Worm (Caenorhabditis elegans): Measurements from ENCODE around the gene T12D8.5.

Gene T12D8.5

DNA sequence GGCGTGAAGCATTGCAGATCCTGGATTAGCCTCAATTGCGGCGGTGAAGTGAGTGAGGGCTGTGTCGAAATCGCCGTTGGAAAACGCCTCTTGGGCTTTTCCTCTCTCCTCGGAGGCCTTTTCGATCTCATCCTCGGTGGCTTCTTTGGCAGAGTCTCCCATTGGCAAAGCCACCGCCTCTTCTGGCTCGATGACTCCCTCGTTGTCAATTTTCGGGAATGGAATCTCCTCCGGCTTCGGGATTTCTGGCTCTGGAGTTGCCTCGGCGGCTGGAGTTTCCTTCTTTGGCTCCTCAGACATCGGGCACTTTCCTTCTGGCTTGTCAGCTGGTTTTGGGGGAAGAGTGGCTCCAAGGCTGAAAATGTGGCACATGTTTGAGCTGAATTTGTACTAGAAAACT, 4.9 kb downstream of the T12D8.5 start (continued):
- TF ChIP-seq atf-7 (tag; optimal IDR thresholded peaks at IDR 0.05) (no peak), sea-2 (GFP tag; IDR thresholded peaks at IDR 0.05) (no peak), T07F8.4 (tag; optimal IDR thresholded peaks at IDR 0.05) (no peak), chd-7 (tag; optimal IDR thresholded peaks at IDR 0.05) (no peak), akir-1 (GFP tag; optimal IDR thresholded peaks at IDR 0.05) (no peak)

DNA sequence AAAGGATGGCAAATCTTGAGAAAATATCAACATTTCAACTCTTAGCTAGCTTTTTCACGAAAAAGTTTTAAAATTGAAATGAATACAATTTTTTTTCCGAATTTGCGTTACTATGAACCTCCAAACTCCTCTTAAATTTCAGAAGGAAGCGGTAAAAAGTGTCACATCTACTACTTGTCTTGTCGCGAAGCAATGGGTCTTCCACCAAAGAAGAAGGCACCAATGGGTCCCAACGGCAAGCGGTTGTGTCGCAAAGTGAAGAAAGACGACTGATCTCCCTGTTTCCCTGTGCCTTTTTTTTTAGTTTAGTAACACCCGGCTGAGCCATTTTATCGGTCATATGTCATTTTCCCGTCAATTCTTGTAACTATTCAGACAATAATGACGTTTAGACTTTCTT, 5.6 kb downstream of the T12D8.5 start:
- TF ChIP-seq madf-3 (GFP tag; IDR thresholded peaks at IDR 0.05) = no peak
- no peak for TF ChIP-seq dox-1 (GFP tag; IDR thresholded peaks at IDR 0.05)
- TF ChIP-seq ceh-58 (GFP tag; IDR thresholded peaks at IDR 0.05) = no peak
- TF ChIP-seq K12H6.12 (tag; optimal IDR thresholded peaks at IDR 0.05) = no peak
- TF ChIP-seq unc-130 (GFP tag; optimal IDR thresholded peaks at IDR 0.05) = no peak
- TF ChIP-seq nfya-1 (tag; optimal IDR thresholded peaks at IDR 0.05; ENCODE audit: borderline replicate concordance, insufficient read depth) = no peak
- TF ChIP-seq lin-40 (tag; optimal IDR thresholded peaks at IDR 0.05) = no peak
- no peak for TF ChIP-seq lir-1 (GFP tag; conservative IDR thresholded peaks at IDR 0.05)
- TF ChIP-seq ztf-25 (GFP tag; IDR thresholded peaks at IDR 0.05) = no peak
- TF ChIP-seq ekl-4 (GFP tag; IDR thresholded peaks at IDR 0.05) = no peak
- TF ChIP-seq unc-62 (GFP tag; optimal IDR thresholded peaks at IDR 0.05) = no peak
- no peak for TF ChIP-seq F22D6.2 (tag; optimal IDR thresholded peaks at IDR 0.05)
- TF ChIP-seq athp-1 (tag; optimal IDR thresholded peaks at IDR 0.05) = no peak
- TF ChIP-seq mxl-1 (tag; optimal IDR thresholded peaks at IDR 0.05) = no peak
- no peak for TF ChIP-seq snpc-1.3 (tag; optimal IDR thresholded peaks at IDR 0.05; ENCODE audit: insufficient read depth)
- peak in 1 of 3 experiments; percentile 4 for TF ChIP-seq lin-35 (GFP tag; optimal IDR thresholded peaks at IDR 0.05)
- 0 out of 2 replicates have a peak, but pooled peaks have one; percentile 23 for TF ChIP-seq nfyb-1 (GFP tag; IDR thresholded peaks at IDR 0.05)

DNA sequence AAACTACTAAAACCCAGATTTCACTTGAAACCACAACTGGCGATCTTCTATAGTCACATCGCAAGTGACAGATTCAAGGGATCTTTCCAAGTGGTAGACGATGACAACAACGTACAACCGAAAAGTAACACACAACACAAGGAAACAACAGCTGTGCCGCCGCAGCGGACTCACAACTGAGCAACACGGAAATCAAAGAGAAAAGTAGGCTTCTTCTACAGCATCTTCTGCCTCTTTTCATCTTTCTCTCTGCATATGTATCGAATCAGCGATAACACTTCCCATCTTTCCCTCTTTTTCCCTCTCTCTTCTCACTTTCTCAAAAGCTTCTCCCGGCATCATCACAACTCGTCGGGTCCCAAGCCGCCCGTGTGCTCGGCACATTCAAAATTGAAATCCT, 9.8 kb downstream of the T12D8.5 start, which contains the start of gene T12D8.9:
Gene T12D8.9 (plus strand): TSS at position 312 of the 400 bp plus-strand sequence.
- TF ChIP-seq F23B12.7 (tag; optimal IDR thresholded peaks at IDR 0.05; ENCODE audit: insufficient read depth) = no peak

DNA sequence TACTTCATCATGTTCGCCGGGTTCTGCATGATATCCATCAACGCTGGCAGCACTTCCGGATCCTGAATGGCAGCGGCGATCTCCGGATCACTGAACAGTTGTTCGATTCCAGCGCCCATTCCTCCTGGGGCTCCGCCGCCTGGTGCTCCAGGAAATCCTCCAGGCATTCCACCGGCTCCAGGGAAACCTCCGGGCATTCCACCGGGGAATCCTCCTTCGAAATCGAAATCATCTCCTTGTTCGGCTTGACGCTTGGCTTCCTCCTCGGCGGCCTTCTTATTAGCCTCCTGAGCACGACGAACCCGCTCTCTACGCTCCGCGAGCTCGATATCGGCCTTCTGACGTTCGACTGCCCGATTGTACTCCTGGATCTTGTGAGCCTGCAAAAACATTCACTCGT, 11.1 kb downstream of the T12D8.5 start:
- TF ChIP-seq egl-18 (GFP tag; IDR thresholded peaks at IDR 0.05) = no peak
- TF ChIP-seq dox-1 (GFP tag; IDR thresholded peaks at IDR 0.05) = peak; percentile 36; the same call in 1 of the 2 replicates
- TF ChIP-seq mcd-1 (GFP tag; IDR thresholded peaks at IDR 0.05) = 0 out of 2 replicates have a peak, but pooled peaks have one; percentile 19
- TF ChIP-seq madf-8 (GFP tag; conservative IDR thresholded peaks at IDR 0.05) = no peak
- 0 out of 2 replicates have a peak, but pooled peaks have one; percentile 42 for TF ChIP-seq lin-26 (GFP tag; IDR thresholded peaks at IDR 0.05)
- peak; percentile 82 for TF ChIP-seq egrh-3 (GFP tag; IDR thresholded peaks at IDR 0.05)
- no peak for TF ChIP-seq pbrm-1 (GFP tag; IDR thresholded peaks at IDR 0.05)
- peak; percentile 94 for TF ChIP-seq zfh-2 (GFP tag; conservative IDR thresholded peaks at IDR 0.05)
- TF ChIP-seq snpc-3.4 (tag; optimal IDR thresholded peaks at IDR 0.05) = no peak
- TF ChIP-seq fkh-3 (tag; optimal IDR thresholded peaks at IDR 0.05) = peak; percentile 43
- TF ChIP-seq F52B5.7 (tag; optimal IDR thresholded peaks at IDR 0.05) = no peak
- no peak for TF ChIP-seq hmg-1.2 (GFP tag; IDR thresholded peaks at IDR 0.05)
